Worm (Caenorhabditis elegans) whole organism, L3 larva: ENCODE results near the gene lron-14.

Experiments
- R02D3.7 ChIP-seq: fragments of 150-350 bp; optimal IDR thresholded peaks from 2 replicates; lab custom pipeline; 2014; ENCODE audit warnings: missing biosample characterization, missing genetic modification characterization
- ceh-9 ChIP-seq: sonication (generic microtip); optimal IDR thresholded peaks from 2 replicates; lab custom pipeline; 2018; ENCODE audit warnings: missing biosample characterization, missing genetic modification characterization
- fkh-10 ChIP-seq: sonication (generic microtip); optimal IDR thresholded peaks from 2 replicates; lab custom pipeline; 2017; ENCODE audit warnings: missing biosample characterization, missing genetic modification reagents, missing genetic modification characterization
- fos-1 ChIP-seq: fragments of 150-350 bp; optimal IDR thresholded peaks from 2 replicates; lab custom pipeline; 2014; ENCODE audit warnings: missing biosample characterization, missing genetic modification characterization
- mdl-1 ChIP-seq: fragments of 150-350 bp; optimal IDR thresholded peaks from 2 replicates; lab custom pipeline; 2014; ENCODE audit warnings: missing biosample characterization, missing genetic modification characterization
- nhr-11 ChIP-seq: fragments of 150-350 bp; optimal IDR thresholded peaks from 2 replicates; lab custom pipeline; 2014; ENCODE audit warnings: missing biosample characterization, missing genetic modification characterization
- pha-4 ChIP-seq: fragments of 150-350 bp; optimal IDR thresholded peaks from 2 replicates; lab custom pipeline; 2014; ENCODE audit warnings: missing biosample characterization, missing genetic modification reagents, missing genetic modification characterization
- ztf-11 ChIP-seq: fragments of 150-350 bp; optimal IDR thresholded peaks from 2 replicates; lab custom pipeline; 2014; ENCODE audit warnings: missing biosample characterization, missing genetic modification characterization

- TF ChIP-seq R02D3.7 (tag; lab: Kevin White, UChicago) (no peak), fkh-10 (GFP tag; lab: Kevin White, UChicago) (no peak), fos-1 (tag; lab: Kevin White, UChicago) (no peak), ceh-9 (no peak), ztf-11 (tag; lab: Kevin White, UChicago) (no peak), nhr-11 (tag; lab: Kevin White, UChicago) (no peak), mdl-1 (tag; lab: Kevin White, UChicago) (no peak), pha-4 (no peak)
Observed at ce11 chrIV:9580021-9580420, 13.6 kb upstream of the lron-14 start, which contains the start of gene npr-2.
